Worm (Caenorhabditis elegans): ENCODE data around the gene lec-2.

DNA sequence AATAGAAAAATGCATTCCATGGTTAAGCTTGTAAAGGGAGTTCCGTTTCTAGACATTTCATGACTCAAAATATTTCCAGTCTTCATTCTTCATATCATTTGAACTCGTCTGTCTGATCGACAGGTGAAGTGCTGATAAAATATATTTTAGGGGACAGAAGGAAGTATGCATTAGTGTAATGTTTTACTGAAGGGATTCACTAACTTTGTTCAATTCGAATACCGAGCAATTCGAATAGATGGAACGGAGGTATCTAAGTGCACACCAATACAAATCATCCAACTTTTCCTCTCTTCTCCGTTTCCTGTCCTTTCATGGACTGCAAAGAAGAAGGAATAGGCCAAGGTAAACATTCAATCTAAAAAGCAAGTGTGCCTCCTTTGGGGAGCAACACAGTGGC, 52.2 kb downstream of the lec-2 start:
- TF ChIP-seq ama-1 (optimal IDR thresholded peaks at IDR 0.05), result no peak
- TF ChIP-seq ama-1 (GFP tag; optimal IDR thresholded peaks at IDR 0.05), result no peak
- no peak for TF ChIP-seq unc-62 (GFP tag; optimal IDR thresholded peaks at IDR 0.05)
- no peak for TF ChIP-seq aptf-2 (GFP tag; conservative IDR thresholded peaks at IDR 0.05)
- TF ChIP-seq madf-10 (tag; optimal IDR thresholded peaks at IDR 0.05), result no peak
- no peak for TF ChIP-seq lsy-27 (tag; optimal IDR thresholded peaks at IDR 0.05; ENCODE audit: borderline replicate concordance, insufficient read depth)
- no peak for TF ChIP-seq cebp-1 (GFP tag; IDR thresholded peaks at IDR 0.05)
- no peak for TF ChIP-seq cebp-1 (tag; optimal IDR thresholded peaks at IDR 0.05)
- TF ChIP-seq dpl-1 (GFP tag; optimal IDR thresholded peaks at IDR 0.05), result no peak
- no peak for TF ChIP-seq snpc-4 (GFP tag; optimal IDR thresholded peaks at IDR 0.05)
- TF ChIP-seq snpc-4 (tag; optimal IDR thresholded peaks at IDR 0.05), result no peak
- no peak for TF ChIP-seq pha-4 (tag; optimal IDR thresholded peaks at IDR 0.05)
- no peak for TF ChIP-seq F49E8.2 (tag; optimal IDR thresholded peaks at IDR 0.05; ENCODE audit: insufficient read depth)

Data from whole organism, young adult.